Worm (Caenorhabditis elegans): ENCODE results near the gene Y57E12AL.6.

The Y57E12AL.6 gene

DNA sequence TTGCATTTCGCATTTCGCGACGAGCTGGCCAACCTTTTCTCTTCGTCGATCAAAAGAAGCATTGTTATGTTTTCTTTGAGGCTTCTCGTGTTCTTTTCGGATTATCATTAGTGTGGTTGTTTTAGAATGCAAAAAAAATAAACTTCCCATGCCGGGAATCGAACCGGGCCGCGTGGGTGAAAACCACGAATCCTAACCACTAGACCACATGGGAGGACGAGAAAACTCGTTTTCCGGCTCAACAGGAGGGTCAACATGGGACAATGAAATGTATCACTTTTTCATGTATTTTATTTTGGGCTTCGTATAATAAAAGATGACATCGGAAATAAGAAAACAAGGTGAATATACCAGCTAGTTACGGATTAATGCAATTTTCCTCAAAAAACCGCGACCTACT lies 9.3 kb upstream of the Y57E12AL.6 start:
- TF ChIP-seq ahr-1 (tag; optimal IDR thresholded peaks at IDR 0.05) = no peak
- no peak for TF ChIP-seq lin-11 (tag; optimal IDR thresholded peaks at IDR 0.05)
- TF ChIP-seq ceh-6 (GFP tag; optimal IDR thresholded peaks at IDR 0.05) = no peak
- no peak for TF ChIP-seq ceh-2 (tag; optimal IDR thresholded peaks at IDR 0.05)
- TF ChIP-seq ceh-18 (tag; optimal IDR thresholded peaks at IDR 0.05) = no peak
- no peak for TF ChIP-seq C08G9.2 (tag; optimal IDR thresholded peaks at IDR 0.05)
- TF ChIP-seq K09A11.1 (tag; optimal IDR thresholded peaks at IDR 0.05; ENCODE audit: insufficient read depth) = no peak
- TF ChIP-seq che-1 (tag; optimal IDR thresholded peaks at IDR 0.05) = no peak
- no peak for TF ChIP-seq madf-2 (tag; optimal IDR thresholded peaks at IDR 0.05)
- no peak for TF ChIP-seq unc-86 (tag; optimal IDR thresholded peaks at IDR 0.05)
- TF ChIP-seq zip-5 (tag; optimal IDR thresholded peaks at IDR 0.05) = no peak
- no peak for TF ChIP-seq gmeb-2 (tag; optimal IDR thresholded peaks at IDR 0.05)
- TF ChIP-seq nfya-1 (tag; optimal IDR thresholded peaks at IDR 0.05) = no peak
- no peak for TF ChIP-seq ceh-22 (tag; optimal IDR thresholded peaks at IDR 0.05)
- no peak for TF ChIP-seq fax-1 (tag; optimal IDR thresholded peaks at IDR 0.05)
- TF ChIP-seq tbx-2 (tag; optimal IDR thresholded peaks at IDR 0.05) = no peak
- no peak for TF ChIP-seq ceh-34 (tag; optimal IDR thresholded peaks at IDR 0.05)

- no peak for TF ChIP-seq unc-42 (tag; optimal IDR thresholded peaks at IDR 0.05)
- TF ChIP-seq ets-4 (tag; optimal IDR thresholded peaks at IDR 0.05) = no peak
- no peak for TF ChIP-seq madf-2 (tag; optimal IDR thresholded peaks at IDR 0.05)
- no peak for TF ChIP-seq elt-2 (tag; optimal IDR thresholded peaks at IDR 0.05)
- no peak for TF ChIP-seq K09A11.1 (tag; optimal IDR thresholded peaks at IDR 0.05; ENCODE audit: insufficient read depth)
- TF ChIP-seq ceh-45 (GFP tag; IDR thresholded peaks at IDR 0.05) = no peak
- TF ChIP-seq unc-55 (GFP tag; optimal IDR thresholded peaks at IDR 0.05) = no peak
- no peak for TF ChIP-seq pqm-1 (tag; optimal IDR thresholded peaks at IDR 0.05)
- TF ChIP-seq che-1 (tag; optimal IDR thresholded peaks at IDR 0.05) = no peak
- TF ChIP-seq ceh-2 (tag; optimal IDR thresholded peaks at IDR 0.05) = no peak
- no peak for TF ChIP-seq sox-2 (GFP tag; IDR thresholded peaks at IDR 0.05)
- TF ChIP-seq tbx-7 (tag; optimal IDR thresholded peaks at IDR 0.05) = no peak
- TF ChIP-seq ceh-48 (tag; optimal IDR thresholded peaks at IDR 0.05) = no peak
- no peak for TF ChIP-seq hlh-13 (GFP tag; optimal IDR thresholded peaks at IDR 0.05)
- TF ChIP-seq nhr-232 (tag; optimal IDR thresholded peaks at IDR 0.05) = no peak
- no peak for TF ChIP-seq pax-1 (tag; optimal IDR thresholded peaks at IDR 0.05)
- TF ChIP-seq F13H6.1 (tag; optimal IDR thresholded peaks at IDR 0.05) = no peak
These were observed 8.6 kb upstream of the Y57E12AL.6 start for ce11 chrV:7068861-7069260.

- TF ChIP-seq fkh-6 (tag; optimal IDR thresholded peaks at IDR 0.05) = no peak
- TF ChIP-seq mec-3 (tag; optimal IDR thresholded peaks at IDR 0.05; ENCODE audit: borderline replicate concordance) = no peak
- TF ChIP-seq ztf-16 (tag; optimal IDR thresholded peaks at IDR 0.05) = no peak
- no peak for TF ChIP-seq hlh-15 (tag; optimal IDR thresholded peaks at IDR 0.05)
- TF ChIP-seq elt-2 (tag; optimal IDR thresholded peaks at IDR 0.05) = no peak
- no peak for TF ChIP-seq pat-9 (tag; optimal IDR thresholded peaks at IDR 0.05)
- TF ChIP-seq pqm-1 (tag; optimal IDR thresholded peaks at IDR 0.05) = no peak
- no peak for TF ChIP-seq sox-4 (tag; optimal IDR thresholded peaks at IDR 0.05)
- no peak for TF ChIP-seq ceh-2 (tag; optimal IDR thresholded peaks at IDR 0.05)
- TF ChIP-seq ceh-34 (tag; optimal IDR thresholded peaks at IDR 0.05) = no peak
- TF ChIP-seq Y22D7AL.16 (tag; optimal IDR thresholded peaks at IDR 0.05) = no peak
- no peak for TF ChIP-seq lin-11 (tag; optimal IDR thresholded peaks at IDR 0.05)
- TF ChIP-seq che-1 (tag; optimal IDR thresholded peaks at IDR 0.05) = no peak
- TF ChIP-seq dmd-4 (tag; optimal IDR thresholded peaks at IDR 0.05; ENCODE audit: borderline replicate concordance) = no peak
- no peak for TF ChIP-seq hlh-6 (tag; optimal IDR thresholded peaks at IDR 0.05)
- TF ChIP-seq F13H6.1 (tag; optimal IDR thresholded peaks at IDR 0.05) = no peak
- TF ChIP-seq pha-4 (tag; optimal IDR thresholded peaks at IDR 0.05) = no peak
- TF ChIP-seq hlh-13 (GFP tag; optimal IDR thresholded peaks at IDR 0.05) = no peak
- no peak for TF ChIP-seq ahr-1 (tag; optimal IDR thresholded peaks at IDR 0.05)
- TF ChIP-seq sdc-2 (tag; optimal IDR thresholded peaks at IDR 0.05) = no peak
These were observed 5.0 kb upstream of the Y57E12AL.6 start, which contains the start of gene Y57E12AR.1 for ce11 chrV:7065226-7065625. Gene Y57E12AR.1, minus strand, starts transcription at chrV:7065326.
